Worm (Caenorhabditis elegans) whole organism, L4/young adult: ENCODE results near the gene W10G6.6.

Source experiments
- dao-5 ChIP-seq: sonication (generic microtip); optimal IDR thresholded peaks from 2 replicates; lab custom pipeline; 2016; ENCODE audit warnings: missing genotype, missing genetic modification characterization, moderate library complexity, missing compliant biosample characterization
- him-1 ChIP-seq: sonication (generic microtip); optimal IDR thresholded peaks from 2 replicates; lab custom pipeline; 2016; ENCODE audit warnings: missing genotype, missing genetic modification reagents, missing genetic modification characterization, missing compliant biosample characterization

- TF ChIP-seq him-1 (tag; lab: Kevin White, UChicago) = no peak
- TF ChIP-seq dao-5 (tag; lab: Kevin White, UChicago) = no peak
These were observed 32.3 kb downstream of the W10G6.6 start for ce11 chrX:16218306-16218705.
